Fruit fly (Drosophila melanogaster) whole organism, embryonic: ENCODE measurements around the gene CG9550.

Experiments used
- Adf1 ChIP-seq: fragments of 200-800 bp; sonication (Bioruptor generic); IDR thresholded peaks from 2 replicates; pipeline ENCODE4 v1.3.6; 2022; ENCODE audit warnings: missing biosample characterization, missing genetic modification characterization
- BtbVII ChIP-seq: fragments of 200-800 bp; sonication (Bioruptor generic); optimal IDR thresholded peaks from 3 replicates; lab custom pipeline; 2017; ENCODE audit warnings: missing biosample characterization, mild to moderate bottlenecking, missing genetic modification characterization
- CG10959 ChIP-seq: fragments of 200-800 bp; sonication (Bioruptor generic); IDR thresholded peaks from 2 replicates; pipeline ENCODE4 v1.3.6; 2022; ENCODE audit warnings: missing biosample characterization, missing genetic modification characterization
- CG18599 ChIP-seq: fragments of 200-800 bp; sonication (Bioruptor generic); optimal IDR thresholded peaks from 3 replicates; lab custom pipeline; 2017; ENCODE audit warnings: missing biosample characterization, missing genetic modification characterization, mild to moderate bottlenecking, moderate library complexity, missing genetic modification reagents
- CG30431 ChIP-seq: fragments of 200-800 bp; sonication (Bioruptor generic); optimal IDR thresholded peaks from 2 replicates; lab custom pipeline; 2017; ENCODE audit warnings: missing biosample characterization, missing genetic modification characterization
- CG3407 ChIP-seq: fragments of 200-800 bp; sonication (Bioruptor generic); optimal IDR thresholded peaks from 2 replicates; lab custom pipeline; 2018; ENCODE audit warnings: missing biosample characterization, mild to moderate bottlenecking, missing genetic modification characterization
- CG34376 ChIP-seq: fragments of 200-800 bp; sonication (Bioruptor generic); optimal IDR thresholded peaks from 2 replicates; lab custom pipeline; 2018; ENCODE audit warnings: missing biosample characterization, mild to moderate bottlenecking, missing genetic modification characterization
- CG42726 ChIP-seq: fragments of 200-800 bp; sonication (Bioruptor generic); IDR thresholded peaks from 2 replicates; pipeline ENCODE4 v1.3.6; 2022; ENCODE audit warnings: missing biosample characterization, missing genetic modification characterization; ENCODE audit not compliant: partially characterized antibody
- CG4404 ChIP-seq: fragments of 200-800 bp; sonication (Bioruptor generic); IDR thresholded peaks from 2 replicates; pipeline ENCODE4 v1.3.6; 2022; ENCODE audit warnings: missing biosample characterization, missing genetic modification characterization
- CG6854 ChIP-seq: fragments of 200-800 bp; sonication (Bioruptor generic); optimal IDR thresholded peaks from 3 replicates; lab custom pipeline; 2017; ENCODE audit warnings: missing biosample characterization, mild to moderate bottlenecking, missing genetic modification characterization
- CG8388 ChIP-seq: fragments of 200-800 bp; sonication (Bioruptor generic); optimal IDR thresholded peaks from 2 replicates; lab custom pipeline; 2019; ENCODE audit warnings: missing biosample characterization, mild to moderate bottlenecking, missing genetic modification characterization, moderate library complexity
- CHES-1-like ChIP-seq: fragments of 200-800 bp; sonication (Bioruptor generic); optimal IDR thresholded peaks from 2 replicates; lab custom pipeline; 2016; ENCODE audit warnings: missing biosample characterization, missing genetic modification characterization
- Doc2 ChIP-seq: fragments of 200-800 bp; sonication (Bioruptor generic); IDR thresholded peaks from 2 replicates; pipeline ENCODE4 v1.3.6; 2022; ENCODE audit warnings: missing biosample characterization, missing genetic modification characterization
- Elba2 ChIP-seq: fragments of 200-800 bp; sonication (Bioruptor generic); optimal IDR thresholded peaks from 3 replicates; lab custom pipeline; 2016; ENCODE audit warnings: missing biosample characterization, missing genetic modification characterization
- HLHmδ ChIP-seq: fragments of 200-800 bp; sonication (Bioruptor generic); optimal IDR thresholded peaks from 2 replicates; lab custom pipeline; 2018; ENCODE audit warnings: missing biosample characterization, mild to moderate bottlenecking, missing genetic modification characterization, moderate library complexity
- Hmx ChIP-seq: fragments of 200-800 bp; sonication (Bioruptor generic); optimal IDR thresholded peaks from 2 replicates; lab custom pipeline; 2016; ENCODE audit warnings: missing biosample characterization, missing genetic modification characterization
- Hr3 ChIP-seq: fragments of 200-800 bp; sonication (Bioruptor generic); optimal IDR thresholded peaks from 3 replicates; lab custom pipeline; 2016; ENCODE audit warnings: missing biosample characterization, missing genetic modification characterization
- Hr51 ChIP-seq, 2 experiments: fragments of 200-800 bp; sonication (Bioruptor generic); optimal IDR thresholded peaks; 2 replicates in 1 of 2; 3 replicates in 1 of 2; lab custom pipeline; 2016 to 2018; ENCODE audit warnings: missing biosample characterization in 2 of 2, missing genetic modification characterization in 2 of 2, mild to moderate bottlenecking in 1 of 2, moderate library complexity in 1 of 2
- Jarid2 ChIP-seq: fragments of 200-800 bp; sonication (Bioruptor generic); optimal IDR thresholded peaks from 3 replicates; lab custom pipeline; 2017; ENCODE audit warnings: mild to moderate bottlenecking, missing biosample characterization, missing genetic modification reagents, missing genetic modification characterization
- Kr ChIP-seq: fragments of 200-800 bp; sonication (Bioruptor generic); optimal IDR thresholded peaks from 2 replicates; lab custom pipeline; 2017; ENCODE audit warnings: missing biosample characterization, mild to moderate bottlenecking, missing genetic modification characterization
- MESR4 ChIP-seq: fragments of 200-800 bp; sonication (Bioruptor generic); optimal IDR thresholded peaks from 2 replicates; lab custom pipeline; 2018; ENCODE audit warnings: missing biosample characterization, mild to moderate bottlenecking, missing genetic modification characterization, moderate library complexity
- Mes4 ChIP-seq: fragments of 200-800 bp; sonication (Bioruptor generic); optimal IDR thresholded peaks from 2 replicates; lab custom pipeline; 2016; ENCODE audit warnings: missing biosample characterization, missing genetic modification characterization
- Neu2 ChIP-seq: fragments of 200-800 bp; sonication (Bioruptor generic); optimal IDR thresholded peaks from 3 replicates; lab custom pipeline; 2016; ENCODE audit warnings: missing biosample characterization, missing genetic modification characterization, borderline replicate concordance
- Nf-YC ChIP-seq: fragments of 200-800 bp; optimal IDR thresholded peaks from 3 replicates; lab custom pipeline; 2019; ENCODE audit warnings: missing biosample characterization, mild to moderate bottlenecking, missing genetic modification characterization, moderate library complexity
- Ptx1 ChIP-seq: fragments of 200-800 bp; sonication (Bioruptor generic); IDR thresholded peaks from 2 replicates; pipeline ENCODE4 v1.3.6; 2022; ENCODE audit warnings: missing biosample characterization, missing genetic modification characterization
- Sin3A ChIP-seq: fragments of >200 bp; optimal IDR thresholded peaks from 2 replicates; lab custom pipeline; 2018
- YL-1 ChIP-seq: fragments of 200-800 bp; sonication (Bioruptor generic); optimal IDR thresholded peaks from 3 replicates; lab custom pipeline; 2017; ENCODE audit warnings: missing biosample characterization, mild to moderate bottlenecking, missing genetic modification characterization
- bowl ChIP-seq: fragments of 200-800 bp; sonication (Bioruptor generic); IDR thresholded peaks from 2 replicates; pipeline ENCODE4 v1.3.6; 2022; ENCODE audit warnings: missing biosample characterization, missing genetic modification characterization
- chm ChIP-seq: fragments of 200-800 bp; sonication (Bioruptor generic); IDR thresholded peaks from 2 replicates; pipeline ENCODE4 v1.3.6; 2022; ENCODE audit warnings: missing biosample characterization, missing genetic modification characterization
- crp ChIP-seq, 2 experiments: fragments of 200-800 bp; sonication (Bioruptor generic); optimal IDR thresholded peaks; 2 replicates in 1 of 2; 3 replicates in 1 of 2; lab custom pipeline; 2017; ENCODE audit warnings: missing biosample characterization in 2 of 2, missing genetic modification characterization in 2 of 2, mild to moderate bottlenecking in 1 of 2, moderate library complexity in 1 of 2
- dysf ChIP-seq: fragments of 200-800 bp; sonication (Bioruptor generic); IDR thresholded peaks from 3 replicates; pipeline ENCODE4 v1.3.6; 2022; ENCODE audit warnings: missing biosample characterization, missing genetic modification characterization
- fd64A ChIP-seq: fragments of 200-800 bp; sonication (Bioruptor generic); optimal IDR thresholded peaks from 3 replicates; lab custom pipeline; 2018; ENCODE audit warnings: missing biosample characterization, mild to moderate bottlenecking, missing genetic modification characterization
- ham ChIP-seq: fragments of 200-800 bp; sonication (Bioruptor generic); IDR thresholded peaks from 2 replicates; pipeline ENCODE4 v1.3.6; 2022; ENCODE audit warnings: missing biosample characterization, missing genetic modification characterization
- hbn ChIP-seq: fragments of 200-800 bp; sonication (Bioruptor generic); IDR thresholded peaks from 2 replicates; pipeline ENCODE4 v1.3.6; 2022; ENCODE audit warnings: missing biosample characterization, missing genetic modification characterization; ENCODE audit not compliant: partially characterized antibody
- her ChIP-seq: fragments of 200-800 bp; sonication (Bioruptor generic); optimal IDR thresholded peaks from 2 replicates; lab custom pipeline; 2016; ENCODE audit warnings: missing biosample characterization, missing genetic modification characterization
- peb ChIP-seq: fragments of 200-800 bp; sonication (Bioruptor generic); IDR thresholded peaks from 2 replicates; pipeline ENCODE4 v1.3.6; 2022; ENCODE audit warnings: missing biosample characterization, missing genetic modification characterization
- salm ChIP-seq: fragments of 200-800 bp; sonication (Bioruptor generic); optimal IDR thresholded peaks from 2 replicates; lab custom pipeline; 2018; ENCODE audit warnings: missing biosample characterization, mild to moderate bottlenecking, missing genetic modification characterization
- sens ChIP-seq: fragments of 200-800 bp; sonication (Bioruptor generic); peaks from one replicate; lab custom pipeline; 2016; ENCODE audit warnings: missing biosample characterization, missing genetic modification characterization
- slou ChIP-seq: fragments of 200-800 bp; sonication (Bioruptor generic); optimal IDR thresholded peaks from 3 replicates; lab custom pipeline; 2016; ENCODE audit warnings: missing biosample characterization, missing genetic modification characterization
- tgo ChIP-seq: fragments of 200-800 bp; sonication (Bioruptor generic); IDR thresholded peaks from 3 replicates; pipeline ENCODE4 v1.3.6; 2022; ENCODE audit warnings: missing biosample characterization, missing genetic modification characterization
- tll ChIP-seq, 2 experiments: fragments of 200-800 bp in 1 of 2; fragments of >200 bp in 1 of 2; sonication (Bioruptor generic) in 1 of 2; optimal IDR thresholded peaks; 2 replicates each; lab custom pipeline; 2017 to 2019; ENCODE audit warnings: missing biosample characterization in 2 of 2, missing genetic modification characterization in 2 of 2, mild to moderate bottlenecking in 1 of 2, moderate library complexity in 1 of 2
- tup ChIP-seq: fragments of 200-800 bp; sonication (Bioruptor generic); optimal IDR thresholded peaks from 2 replicates; lab custom pipeline; 2016; ENCODE audit warnings: missing biosample characterization, mild to moderate bottlenecking, missing genetic modification characterization, moderate library complexity
- twi ChIP-seq: fragments of 200-800 bp; optimal IDR thresholded peaks from 2 replicates; lab custom pipeline; 2019; ENCODE audit warnings: missing biosample characterization, mild to moderate bottlenecking, missing genetic modification characterization, moderate library complexity
- vnd ChIP-seq: fragments of 200-800 bp; sonication (Bioruptor generic); IDR thresholded peaks from 3 replicates; pipeline ENCODE4 v1.3.6; 2022; ENCODE audit warnings: missing biosample characterization, missing genetic modification characterization; ENCODE audit not compliant: partially characterized antibody
- zen2 ChIP-seq: fragments of 200-800 bp; sonication (Bioruptor generic); IDR thresholded peaks from 3 replicates; pipeline ENCODE4 v1.3.6; 2022; ENCODE audit warnings: missing biosample characterization, missing genetic modification characterization; ENCODE audit not compliant: partially characterized antibody

CG9550 gene

dm6 chr2L:6531985-6532699, 35.3 kb downstream of the CG9550 start (continued):
- TF ChIP-seq Ptx1: no peak
- TF ChIP-seq zen2 (GFP tag; lab: Robert Waterston, UW): no peak
- TF ChIP-seq CG3407 (GFP tag; lab: Kevin White, UChicago): no peak
- no peak for TF ChIP-seq Doc2 (GFP tag; lab: Robert Waterston, UW)
- TF ChIP-seq chm (GFP tag; lab: Robert Waterston, UW): no peak
- no peak for TF ChIP-seq bowl (GFP tag; lab: Robert Waterston, UW)
- TF ChIP-seq CG10959 (GFP tag; lab: Robert Waterston, UW): no peak
- TF ChIP-seq Hr3: no peak
- TF ChIP-seq CHES-1-like (GFP tag; lab: Kevin White, UChicago): no peak
- TF ChIP-seq CG4404 (GFP tag; lab: Robert Waterston, UW): no peak
- TF ChIP-seq CG30431 (GFP tag; lab: Kevin White, UChicago): no peak
- no peak for TF ChIP-seq CG42726 (GFP tag; lab: Robert Waterston, UW)
- no peak for TF ChIP-seq CG8388 (GFP tag; lab: Kevin White, UChicago)
- TF ChIP-seq salm (tag; lab: Kevin White, UChicago): no peak
- TF ChIP-seq BtbVII (GFP tag; lab: Kevin White, UChicago): no peak
- no peak for TF ChIP-seq tup (GFP tag; lab: Kevin White, UChicago)
- TF ChIP-seq Kr (GFP tag; lab: Kevin White, UChicago): no peak
- no peak for TF ChIP-seq Elba2 (GFP tag; lab: Kevin White, UChicago)
- no peak for TF ChIP-seq CG6854 (GFP tag; lab: Kevin White, UChicago)
- no peak for TF ChIP-seq Mes4 (GFP tag; lab: Kevin White, UChicago)
- no peak for TF ChIP-seq Sin3A (lab: Kevin White, UChicago)
- no peak for TF ChIP-seq Hmx (GFP tag; lab: Kevin White, UChicago)
- TF ChIP-seq ham (GFP tag; lab: Robert Waterston, UW): no peak
- TF ChIP-seq Jarid2: no peak
- no peak for TF ChIP-seq peb (GFP tag; lab: Robert Waterston, UW)
- no peak for TF ChIP-seq slou (GFP tag; lab: Kevin White, UChicago)
- TF ChIP-seq CG34376 (GFP tag; lab: Kevin White, UChicago): no peak
- TF ChIP-seq hbn (GFP tag; lab: Robert Waterston, UW): no peak
- TF ChIP-seq tgo (GFP tag; lab: Robert Waterston, UW): no peak
- TF ChIP-seq tll (GFP tag; optimal IDR thresholded peaks at IDR 0.05; lab: Kevin White, UChicago): no peak
- TF ChIP-seq Hr51 (GFP tag; optimal IDR thresholded peaks at IDR 0.05; lab: Kevin White, UChicago): no peak
- TF ChIP-seq dysf: no peak
- TF ChIP-seq vnd (GFP tag; lab: Robert Waterston, UW): no peak
- no peak for TF ChIP-seq YL-1 (GFP tag; lab: Kevin White, UChicago)
- no peak for TF ChIP-seq Neu2 (GFP tag; lab: Kevin White, UChicago)
- no peak for TF ChIP-seq MESR4 (GFP tag; lab: Kevin White, UChicago)
- TF ChIP-seq sens (GFP tag; lab: Kevin White, UChicago): peak; percentile 32
- TF ChIP-seq fd64A (GFP tag; lab: Kevin White, UChicago): no peak
- TF ChIP-seq twi (tag; lab: Kevin White, UChicago): peak; percentile 94
- TF ChIP-seq Nf-YC (tag; lab: Kevin White, UChicago): peak; percentile 75
- TF ChIP-seq CG18599 (GFP tag; lab: Kevin White, UChicago): no peak
- TF ChIP-seq Adf1 (GFP tag; lab: Robert Waterston, UW): no peak
- TF ChIP-seq HLHmδ (GFP tag; lab: Kevin White, UChicago): no peak
- TF ChIP-seq crp (GFP tag; optimal IDR thresholded peaks at IDR 0.05; lab: Kevin White, UChicago): no peak
- no peak for TF ChIP-seq her (GFP tag; lab: Kevin White, UChicago)
